Fruit fly (Drosophila melanogaster): ENCODE data around the gene p38a.
A peak's percentile ranks its signal among the peaks of the same experiment; 100 is the strongest.

Gene p38a

DNA sequence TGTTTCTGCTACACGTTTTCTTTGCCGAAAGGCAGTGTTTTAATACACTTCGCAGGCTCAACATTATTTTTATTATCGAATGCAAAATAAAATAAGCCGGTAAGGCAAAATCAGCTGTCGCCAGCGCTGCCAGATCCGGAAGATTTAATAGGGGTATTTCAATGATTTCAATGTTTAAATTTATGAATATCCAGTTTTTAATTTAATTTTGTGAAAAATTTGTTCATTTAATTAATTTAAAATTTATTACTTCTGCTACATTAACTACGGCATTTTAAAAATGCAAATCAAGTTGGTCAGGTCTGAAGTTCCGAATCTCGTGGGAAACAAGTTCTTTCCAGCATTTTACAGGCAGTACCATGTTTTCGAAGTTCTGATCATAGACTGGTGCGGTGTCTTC is 3.3 kb downstream of the p38a start, which contains the start of gene Slimp (continued):
- TF ChIP-seq odd (GFP tag; optimal IDR thresholded peaks at IDR 0.05) (no peak), knrl (GFP tag; IDR thresholded peaks at IDR 0.05; ENCODE audit: partially characterized antibody) (0 out of 3 replicates have a peak, but pooled peaks have one; percentile 17), CG17361 (GFP tag; IDR thresholded peaks at IDR 0.05) (0 out of 3 replicates have a peak, but pooled peaks have one; percentile 32), CG8359 (GFP tag; optimal IDR thresholded peaks at IDR 0.05; ENCODE audit: borderline replicate concordance) (no peak), sna (GFP tag; IDR thresholded peaks at IDR 0.05; ENCODE audit: partially characterized antibody) (peak; percentile 20; the same call in 1 of the 2 replicates), gro (GFP tag; optimal IDR thresholded peaks at IDR 0.05) (no peak), CG1024 (GFP tag; IDR thresholded peaks at IDR 0.05) (no peak), CG15479 (GFP tag; optimal IDR thresholded peaks at IDR 0.05) (no peak), lola (GFP tag; optimal IDR thresholded peaks at IDR 0.05) (peak in 1 of 3 experiments; percentile 31), sug (tag; optimal IDR thresholded peaks at IDR 0.05) (peak; percentile 21), cg (GFP tag; optimal IDR thresholded peaks at IDR 0.05) (no peak), HLH54F (GFP tag; optimal IDR thresholded peaks at IDR 0.05) (no peak), CG12744 (GFP tag; optimal IDR thresholded peaks at IDR 0.05) (no peak), Blimp-1 (GFP tag; optimal IDR thresholded peaks at IDR 0.05) (peak; percentile 6), mirr (GFP tag; optimal IDR thresholded peaks at IDR 0.05) (no peak), CG9609 (GFP tag; optimal IDR thresholded peaks at IDR 0.05) (no peak), CG14441 (GFP tag; IDR thresholded peaks at IDR 0.05) (no peak), salm (tag; optimal IDR thresholded peaks at IDR 0.05) (no peak), CG7987 (GFP tag; optimal IDR thresholded peaks at IDR 0.05) (no peak), shn (GFP tag; optimal IDR thresholded peaks at IDR 0.05) (no peak), CG18262 (tag; optimal IDR thresholded peaks at IDR 0.05) (peak; percentile 10), Bdp1 (GFP tag; optimal IDR thresholded peaks at IDR 0.05) (no peak), Ada2b (GFP tag; IDR thresholded peaks at IDR 0.05) (no peak), repo (GFP tag; optimal IDR thresholded peaks at IDR 0.05) (no peak), CG12769 (tag; optimal IDR thresholded peaks at IDR 0.05) (no peak), Dfd (GFP tag; optimal IDR thresholded peaks at IDR 0.05) (no peak), seq (GFP tag; IDR thresholded peaks at IDR 0.05) (no peak), CG6854 (GFP tag; optimal IDR thresholded peaks at IDR 0.05) (no peak), ato (GFP tag; IDR thresholded peaks at IDR 0.05; ENCODE audit: partially characterized antibody) (no peak), wdn (GFP tag; IDR thresholded peaks at IDR 0.05) (no peak), CG34422 (GFP tag; IDR thresholded peaks at IDR 0.05) (peak; percentile 49; the same call in 1 of the 3 replicates), Xrp1 (GFP tag; IDR thresholded peaks at IDR 0.05) (no peak; the same call in 1 of the 2 replicates), Opbp (GFP tag; IDR thresholded peaks at IDR 0.05; ENCODE audit: partially characterized antibody) (0 out of 3 replicates have a peak, but pooled peaks have one; percentile 46), dimm (GFP tag; IDR thresholded peaks at IDR 0.05) (no peak), nerfin-2 (GFP tag; IDR thresholded peaks at IDR 0.05; ENCODE audit: partially characterized antibody) (no peak), zen (tag; optimal IDR thresholded peaks at IDR 0.05) (no peak), mam (GFP tag; optimal IDR thresholded peaks at IDR 0.05) (no peak), CG12155 (GFP tag; optimal IDR thresholded peaks at IDR 0.05) (peak; percentile 5), disco-r (GFP tag; optimal IDR thresholded peaks at IDR 0.05) (no peak), CG17385 (GFP tag; optimal IDR thresholded peaks at IDR 0.05) (peak; percentile 8), CG6272 (GFP tag; IDR thresholded peaks at IDR 0.05) (no peak), CG4730 (GFP tag; IDR thresholded peaks at IDR 0.05) (no peak), vfl (GFP tag; optimal IDR thresholded peaks at IDR 0.05) (no peak), tio (GFP tag; optimal IDR thresholded peaks at IDR 0.05) (no peak), lilli (GFP tag; optimal IDR thresholded peaks at IDR 0.05) (peak; percentile 25), CG31441 (GFP tag; IDR thresholded peaks at IDR 0.05) (0 out of 2 replicates have a peak, but pooled peaks have one; percentile 24), az2 (GFP tag; optimal IDR thresholded peaks at IDR 0.05) (peak; percentile 3), Dll (GFP tag; IDR thresholded peaks at IDR 0.05; ENCODE audit: partially characterized antibody) (peak; percentile 52; the same call in 1 of the 4 replicates), CG4820 (GFP tag; optimal IDR thresholded peaks at IDR 0.05) (no peak), CG8765 (GFP tag; IDR thresholded peaks at IDR 0.05) (no peak), CG9817 (tag; optimal IDR thresholded peaks at IDR 0.05) (peak; percentile 14)
